Worm (Caenorhabditis elegans): Measurements from ENCODE around the gene R07B1.6.

Gene R07B1.6

ce11 chrX:9877117-9877516, 10.7 kb downstream of the R07B1.6 start, which contains the start of gene R07B1.9:
Gene R07B1.9, plus strand, starts transcription at chrX:9877417.
- TF ChIP-seq xnd-1 (tag; optimal IDR thresholded peaks at IDR 0.05) (no peak), mxl-1 (tag; optimal IDR thresholded peaks at IDR 0.05) (no peak), lsy-27 (tag; optimal IDR thresholded peaks at IDR 0.05; ENCODE audit: borderline replicate concordance, insufficient read depth) (no peak), nhr-80 (tag; optimal IDR thresholded peaks at IDR 0.05) (no peak), ceh-91 (GFP tag; IDR thresholded peaks at IDR 0.05) (no peak), F10E7.11 (tag; optimal IDR thresholded peaks at IDR 0.05) (no peak), repo-1 (tag; optimal IDR thresholded peaks at IDR 0.05) (no peak), ztf-22 (GFP tag; optimal IDR thresholded peaks at IDR 0.05) (no peak), athp-1 (tag; optimal IDR thresholded peaks at IDR 0.05) (no peak), cebp-2 (GFP tag; IDR thresholded peaks at IDR 0.05) (no peak), K11D2.4 (GFP tag; IDR thresholded peaks at IDR 0.05) (no peak), tbx-9 (tag; optimal IDR thresholded peaks at IDR 0.05; ENCODE audit: borderline replicate concordance) (no peak), F55B11.4 (tag; optimal IDR thresholded peaks at IDR 0.05; ENCODE audit: borderline replicate concordance, insufficient read depth) (no peak), efl-1 (GFP tag; optimal IDR thresholded peaks at IDR 0.05) (no peak), hrde-1 (tag; optimal IDR thresholded peaks at IDR 0.05; ENCODE audit: borderline replicate concordance) (no peak), zim-3 (tag; optimal IDR thresholded peaks at IDR 0.05) (no peak), C06A6.2 (GFP tag; conservative IDR thresholded peaks at IDR 0.05) (no peak), ztf-6 (GFP tag; IDR thresholded peaks at IDR 0.05) (no peak)

- no peak for TF ChIP-seq nhr-120 (GFP tag; IDR thresholded peaks at IDR 0.05)
- TF ChIP-seq F33H1.4 (GFP tag; IDR thresholded peaks at IDR 0.05): no peak
- TF ChIP-seq sea-2 (GFP tag; IDR thresholded peaks at IDR 0.05): no peak
- no peak for TF ChIP-seq F57C9.4 (tag; optimal IDR thresholded peaks at IDR 0.05)
- no peak for TF ChIP-seq dpl-1 (GFP tag; optimal IDR thresholded peaks at IDR 0.05)
Measured at ce11 chrX:9882112-9882511, 15.7 kb downstream of the R07B1.6 start, which contains the start of gene glo-1. Gene glo-1, minus strand, starts transcription at chrX:9882212.

- no peak for TF ChIP-seq nfya-1 (tag; optimal IDR thresholded peaks at IDR 0.05; ENCODE audit: borderline replicate concordance, insufficient read depth)
- peak; percentile 68 for TF ChIP-seq nhr-80 (tag; optimal IDR thresholded peaks at IDR 0.05)
Measured at ce11 chrX:9882572-9882971, 16.1 kb downstream of the R07B1.6 start.

- TF ChIP-seq hsf-1 (GFP tag; IDR thresholded peaks at IDR 0.05) (peak; percentile 63), lsl-1 (GFP tag; optimal IDR thresholded peaks at IDR 0.05) (no peak), aptf-2 (GFP tag; conservative IDR thresholded peaks at IDR 0.05) (peak; percentile 100), dpl-1 (GFP tag; optimal IDR thresholded peaks at IDR 0.05) (peak; percentile 36), efl-1 (GFP tag; optimal IDR thresholded peaks at IDR 0.05) (peak; percentile 90), madf-3 (GFP tag; IDR thresholded peaks at IDR 0.05) (0 out of 2 replicates have a peak, but pooled peaks have one; percentile 53), madf-8 (GFP tag; conservative IDR thresholded peaks at IDR 0.05) (peak; percentile 41), xnd-1 (tag; optimal IDR thresholded peaks at IDR 0.05) (peak; percentile 19), ekl-4 (GFP tag; IDR thresholded peaks at IDR 0.05) (no peak), D2030.7 (GFP tag; IDR thresholded peaks at IDR 0.05) (peak; percentile 60), Y95B8A.8 (GFP tag; IDR thresholded peaks at IDR 0.05) (0 out of 2 replicates have a peak, but pooled peaks have one; percentile 10), aptf-3 (GFP tag; IDR thresholded peaks at IDR 0.05) (peak; percentile 99), hmg-1.2 (GFP tag; IDR thresholded peaks at IDR 0.05) (peak; percentile 82), ceh-79 (tag; optimal IDR thresholded peaks at IDR 0.05) (no peak), madf-6 (GFP tag; IDR thresholded peaks at IDR 0.05) (peak; percentile 77), cebp-1 (GFP tag; IDR thresholded peaks at IDR 0.05) (no peak), cebp-1 (tag; optimal IDR thresholded peaks at IDR 0.05) (no peak)
Measured at ce11 chrX:9883837-9884324, 17.4 kb downstream of the R07B1.6 start, which contains the start of gene mrp-4. Gene mrp-4, plus strand, starts transcription at chrX:9884274.

All from whole organism, young adult.